Fruit fly (Drosophila melanogaster): ENCODE results near the gene TfIIEbeta.

TfIIEbeta gene

DNA sequence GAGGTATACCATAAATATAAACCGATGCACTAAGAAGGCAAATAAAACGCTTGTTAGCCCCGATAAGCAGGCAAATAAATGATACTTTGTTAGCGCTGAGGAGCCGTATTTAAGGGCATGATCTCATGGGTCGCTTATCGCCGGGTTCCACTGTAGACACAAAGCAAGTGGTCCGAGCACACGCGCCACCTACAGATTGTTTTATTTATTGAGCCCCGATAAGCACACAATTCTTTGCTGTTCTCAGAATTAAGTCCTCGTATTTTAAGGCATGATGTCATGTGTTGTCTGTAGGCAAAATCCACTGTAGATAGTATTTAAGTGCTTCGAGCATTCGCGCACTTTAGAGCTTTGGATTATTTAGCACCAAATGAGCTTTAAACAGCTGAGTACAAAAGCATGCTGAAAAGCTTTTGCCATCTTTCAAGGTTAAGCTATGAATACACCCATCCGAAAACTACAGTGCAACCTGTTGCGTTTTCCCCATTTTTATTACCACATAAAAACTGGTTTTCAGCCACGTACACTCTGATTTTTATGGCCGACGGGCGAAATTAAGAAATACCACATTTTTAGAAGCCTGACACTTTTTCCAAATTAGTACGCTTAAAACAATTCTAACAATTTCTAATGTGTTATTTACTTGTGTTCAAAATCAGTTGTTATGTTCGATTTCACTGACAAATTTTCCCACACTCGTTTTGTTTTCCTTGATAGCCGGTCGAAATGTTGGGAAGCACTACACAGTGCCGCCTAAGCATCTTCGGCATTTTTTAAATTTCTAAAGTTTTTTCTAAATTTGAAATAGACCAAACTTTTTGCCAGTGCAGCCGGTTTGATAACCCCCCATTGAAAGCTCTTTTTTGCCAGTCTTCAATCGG lies 47.2 kb upstream of the TfIIEbeta start, which contains the start of gene Sqor (continued):
- TF ChIP-seq ro (GFP tag; IDR thresholded peaks at IDR 0.05) (peak; percentile 43; the same call in 1 of the 2 replicates), Nf-YC (tag; optimal IDR thresholded peaks at IDR 0.05) (peak; percentile 75), nom (GFP tag; optimal IDR thresholded peaks at IDR 0.05) (peak; percentile 91), CG5180 (GFP tag; optimal IDR thresholded peaks at IDR 0.05) (peak; percentile 68), lilli (GFP tag; optimal IDR thresholded peaks at IDR 0.05) (peak; percentile 89), E2f1 (GFP tag; IDR thresholded peaks at IDR 0.05) (peak; percentile 76), CG8089 (GFP tag; optimal IDR thresholded peaks at IDR 0.05) (peak; percentile 66), Taf1 (GFP tag; IDR thresholded peaks at IDR 0.05) (0 out of 2 replicates have a peak, but pooled peaks have one; percentile 35), CG7987 (GFP tag; optimal IDR thresholded peaks at IDR 0.05) (peak; percentile 76), CG17612 (GFP tag; IDR thresholded peaks at IDR 0.05) (peak; percentile 24; the same call in 1 of the 2 replicates), Doc2 (GFP tag; IDR thresholded peaks at IDR 0.05) (peak; percentile 62), Poxn (GFP tag; IDR thresholded peaks at IDR 0.05) (peak; percentile 61), grn (GFP tag; optimal IDR thresholded peaks at IDR 0.05) (peak; percentile 8), CG8290 (GFP tag; optimal IDR thresholded peaks at IDR 0.05) (peak; percentile 59), CG8290 (tag; optimal IDR thresholded peaks at IDR 0.05) (peak; percentile 34 to 97), prd (optimal IDR thresholded peaks at IDR 0.05) (no peak), prd (GFP tag; IDR thresholded peaks at IDR 0.05) (peak; percentile 73), sr (GFP tag; IDR thresholded peaks at IDR 0.05) (peak; percentile 61; the same call in 2 of the 3 replicates), CG12769 (tag; optimal IDR thresholded peaks at IDR 0.05) (peak; percentile 90), CG3995 (GFP tag; optimal IDR thresholded peaks at IDR 0.05) (peak; percentile 63), Jarid2 (GFP tag; optimal IDR thresholded peaks at IDR 0.05) (peak; percentile 54), eve (GFP tag; optimal IDR thresholded peaks at IDR 0.05) (no peak), Xbp1 (GFP tag; optimal IDR thresholded peaks at IDR 0.05) (peak; percentile 88), CHES-1-like (GFP tag; optimal IDR thresholded peaks at IDR 0.05) (peak; percentile 85), nerfin-2 (GFP tag; IDR thresholded peaks at IDR 0.05; ENCODE audit: partially characterized antibody) (peak; percentile 12; the same call in 1 of the 2 replicates), bab2 (GFP tag; optimal IDR thresholded peaks at IDR 0.05) (peak; percentile 71), danr (GFP tag; IDR thresholded peaks at IDR 0.05) (peak; percentile 72), B-H2 (GFP tag; optimal IDR thresholded peaks at IDR 0.05) (peak; percentile 78), CG9215 (GFP tag; IDR thresholded peaks at IDR 0.05) (peak; percentile 65), H15 (GFP tag; IDR thresholded peaks at IDR 0.05) (peak; percentile 58; the same call in 2 of the 3 replicates), PHDP (tag; optimal IDR thresholded peaks at IDR 0.05) (peak; percentile 89), bbx (GFP tag; IDR thresholded peaks at IDR 0.05; ENCODE audit: partially characterized antibody) (no peak), CG34224 (GFP tag; IDR thresholded peaks at IDR 0.05; ENCODE audit: partially characterized antibody) (no peak), dmrt99B (tag; optimal IDR thresholded peaks at IDR 0.05) (peak; percentile 88), CrebB (tag; optimal IDR thresholded peaks at IDR 0.05) (peak; percentile 73), ranshi (GFP tag; IDR thresholded peaks at IDR 0.05) (peak; percentile 59), sima (GFP tag; optimal IDR thresholded peaks at IDR 0.05) (peak; percentile 53), sens (GFP tag) (peak; percentile 94), CG14667 (GFP tag; IDR thresholded peaks at IDR 0.05) (peak; percentile 63), CG4820 (GFP tag; optimal IDR thresholded peaks at IDR 0.05) (peak; percentile 48), B-H1 (GFP tag; IDR thresholded peaks at IDR 0.05) (peak; percentile 44), gcm2 (GFP tag; optimal IDR thresholded peaks at IDR 0.05) (peak; percentile 65), Adf1 (GFP tag; IDR thresholded peaks at IDR 0.05) (peak; percentile 23), ato (GFP tag; IDR thresholded peaks at IDR 0.05; ENCODE audit: partially characterized antibody) (no peak), CG18476 (GFP tag; optimal IDR thresholded peaks at IDR 0.05) (peak; percentile 66), CG1602 (GFP tag; optimal IDR thresholded peaks at IDR 0.05) (peak; percentile 66), tll (GFP tag; optimal IDR thresholded peaks at IDR 0.05) (no peak), Rfx (GFP tag; IDR thresholded peaks at IDR 0.05) (peak; percentile 85), row (GFP tag; IDR thresholded peaks at IDR 0.05) (peak; percentile 95)
